Worm (Caenorhabditis elegans) whole organism, L3 larva: ENCODE data around the gene ZK697.1.

ENCODE experiments used
- R02D3.7 ChIP-seq: fragments of 150-350 bp; optimal IDR thresholded peaks from 2 replicates; lab custom pipeline; 2014; ENCODE audit warnings: missing biosample characterization, missing genetic modification characterization
- ZK546.5 ChIP-seq: sonication (generic microtip); optimal IDR thresholded peaks from 2 replicates; lab custom pipeline; 2017; ENCODE audit warnings: missing biosample characterization, missing genetic modification characterization
- aly-2 ChIP-seq: fragments of 150-350 bp; optimal IDR thresholded peaks from 2 replicates; lab custom pipeline; 2014; ENCODE audit warnings: missing biosample characterization, missing genetic modification characterization
- ama-1 ChIP-seq: fragments of 150-350 bp; optimal IDR thresholded peaks from 2 replicates; lab custom pipeline; 2018
- ceh-16 ChIP-seq: sonication (generic microtip); optimal IDR thresholded peaks from 2 replicates; lab custom pipeline; 2017; ENCODE audit warnings: missing biosample characterization, missing genetic modification characterization
- ceh-28 ChIP-seq: fragments of 150-350 bp; optimal IDR thresholded peaks from 2 replicates; lab custom pipeline; 2014; ENCODE audit warnings: missing biosample characterization, missing genetic modification reagents, missing genetic modification characterization
- ceh-82 ChIP-seq: fragments of 150-350 bp; optimal IDR thresholded peaks from 2 replicates; lab custom pipeline; 2014; ENCODE audit warnings: missing biosample characterization, missing genetic modification characterization
- daf-12 ChIP-seq: fragments of 150-350 bp; optimal IDR thresholded peaks from 2 replicates; lab custom pipeline; 2014; ENCODE audit warnings: missing biosample characterization, missing genetic modification reagents, missing genetic modification characterization
- egl-27 ChIP-seq: sonication (generic microtip); optimal IDR thresholded peaks from 4 replicates; lab custom pipeline; 2017; ENCODE audit warnings: missing biosample characterization, missing genetic modification reagents, missing genetic modification characterization
- egl-5 ChIP-seq: fragments of 150-350 bp; optimal IDR thresholded peaks from 2 replicates; lab custom pipeline; 2017; ENCODE audit warnings: missing biosample characterization, missing genetic modification reagents, missing genetic modification characterization, inconsistent platforms
- elt-1 ChIP-seq: fragments of 150-350 bp; optimal IDR thresholded peaks from 2 replicates; lab custom pipeline; 2014; ENCODE audit warnings: missing biosample characterization, missing genetic modification characterization
- elt-2 ChIP-seq: sonication (generic microtip); optimal IDR thresholded peaks from 2 replicates; lab custom pipeline; 2016; ENCODE audit warnings: missing genetic modification reagents, mild to moderate bottlenecking, missing genetic modification characterization, missing compliant biosample characterization
- fkh-2 ChIP-seq: fragments of 150-350 bp; optimal IDR thresholded peaks from 2 replicates; lab custom pipeline; 2014; ENCODE audit warnings: missing biosample characterization, missing genetic modification reagents, missing genetic modification characterization
- fos-1 ChIP-seq: fragments of 150-350 bp; optimal IDR thresholded peaks from 2 replicates; lab custom pipeline; 2014; ENCODE audit warnings: missing biosample characterization, missing genetic modification characterization
- hmg-11 ChIP-seq: sonication (generic microtip); optimal IDR thresholded peaks from 2 replicates; lab custom pipeline; 2016; ENCODE audit warnings: missing genetic modification characterization, missing compliant biosample characterization
- jun-1 ChIP-seq: fragments of 150-350 bp; optimal IDR thresholded peaks from 2 replicates; lab custom pipeline; 2014; ENCODE audit warnings: missing biosample characterization, missing genetic modification reagents, missing genetic modification characterization
- lin-15B ChIP-seq: fragments of 150-350 bp; optimal IDR thresholded peaks from 2 replicates; lab custom pipeline; 2014; ENCODE audit warnings: missing biosample characterization, missing genetic modification characterization
- lsy-12 ChIP-seq: sonication (generic microtip); optimal IDR thresholded peaks from 2 replicates; lab custom pipeline; 2016; ENCODE audit warnings: mild to moderate bottlenecking, missing genetic modification characterization, missing compliant biosample characterization
- mdl-1 ChIP-seq: fragments of 150-350 bp; optimal IDR thresholded peaks from 2 replicates; lab custom pipeline; 2014; ENCODE audit warnings: missing biosample characterization, missing genetic modification characterization
- mml-1 ChIP-seq: fragments of 150-350 bp; sonication (generic microtip); optimal IDR thresholded peaks from 3 replicates; lab custom pipeline; 2014; ENCODE audit warnings: missing biosample characterization, missing genetic modification characterization
- nfya-1 ChIP-seq: sonication (generic microtip); optimal IDR thresholded peaks from 2 replicates; lab custom pipeline; 2017; ENCODE audit warnings: missing genetic modification characterization, mild to moderate bottlenecking, missing compliant biosample characterization, antibody characterized with exemption, moderate library complexity; ENCODE audit not compliant: insufficient read depth
- nhr-11 ChIP-seq: fragments of 150-350 bp; optimal IDR thresholded peaks from 2 replicates; lab custom pipeline; 2014; ENCODE audit warnings: missing biosample characterization, missing genetic modification characterization
- nhr-12 ChIP-seq: fragments of 150-350 bp; optimal IDR thresholded peaks from 2 replicates; lab custom pipeline; 2014; ENCODE audit warnings: missing biosample characterization, missing genetic modification characterization
- nhr-237 ChIP-seq: fragments of 150-350 bp; optimal IDR thresholded peaks from 2 replicates; lab custom pipeline; 2014; ENCODE audit warnings: missing biosample characterization, missing genetic modification characterization
- nhr-25 ChIP-seq: sonication (generic microtip); optimal IDR thresholded peaks from 2 replicates; lab custom pipeline; 2017; ENCODE audit warnings: missing biosample characterization, missing genetic modification characterization
- nhr-28 ChIP-seq: fragments of 150-350 bp; optimal IDR thresholded peaks from 2 replicates; lab custom pipeline; 2014; ENCODE audit warnings: missing biosample characterization, missing genetic modification characterization
- nhr-43 ChIP-seq: sonication (generic microtip); optimal IDR thresholded peaks from 2 replicates; lab custom pipeline; 2016; ENCODE audit warnings: mild to moderate bottlenecking, missing genetic modification characterization, missing compliant biosample characterization; ENCODE audit not compliant: poor library complexity, severe bottlenecking
- nhr-67 ChIP-seq: fragments of 150-350 bp; optimal IDR thresholded peaks from 2 replicates; lab custom pipeline; 2014; ENCODE audit warnings: missing biosample characterization, missing genetic modification characterization
- nhr-77 ChIP-seq: fragments of 150-350 bp; optimal IDR thresholded peaks from 2 replicates; lab custom pipeline; 2014; ENCODE audit warnings: missing biosample characterization, missing genetic modification characterization
- pqm-1 ChIP-seq: fragments of 150-350 bp; optimal IDR thresholded peaks from 2 replicates; lab custom pipeline; 2017; ENCODE audit warnings: missing biosample characterization, missing genetic modification characterization, inconsistent platforms
- skn-1 ChIP-seq: fragments of 150-350 bp; optimal IDR thresholded peaks from 2 replicates; lab custom pipeline; 2014; ENCODE audit warnings: missing biosample characterization, missing genetic modification characterization
- snpc-4 ChIP-seq: fragments of 150-350 bp; optimal IDR thresholded peaks from 2 replicates; lab custom pipeline; 2014; ENCODE audit warnings: missing biosample characterization, missing genetic modification characterization
- tbx-2 ChIP-seq: sonication (generic microtip); optimal IDR thresholded peaks from 2 replicates; lab custom pipeline; 2016; ENCODE audit warnings: mild to moderate bottlenecking, missing genetic modification characterization, missing compliant biosample characterization
- unc-39 ChIP-seq: sonication (generic microtip); optimal IDR thresholded peaks from 4 replicates; lab custom pipeline; 2017; ENCODE audit warnings: missing biosample characterization, missing genetic modification characterization
- unc-62 ChIP-seq: fragments of 150-350 bp; sonication (generic microtip); optimal IDR thresholded peaks from 4 replicates; lab custom pipeline; 2014; ENCODE audit warnings: missing biosample characterization, missing genetic modification reagents, missing genetic modification characterization
- zag-1 ChIP-seq: fragments of 150-350 bp; optimal IDR thresholded peaks from 2 replicates; lab custom pipeline; 2014; ENCODE audit warnings: missing biosample characterization, missing genetic modification characterization
- ztf-11 ChIP-seq: fragments of 150-350 bp; optimal IDR thresholded peaks from 2 replicates; lab custom pipeline; 2014; ENCODE audit warnings: missing biosample characterization, missing genetic modification characterization
- ztf-4 ChIP-seq: fragments of 150-350 bp; optimal IDR thresholded peaks from 2 replicates; lab custom pipeline; 2014; ENCODE audit warnings: missing biosample characterization, missing genetic modification characterization

The ZK697.1 gene

ce11 chrV:1751449-1751848 is 1.1 kb upstream of the ZK697.1 start, which contains the start of gene srh-199:
Gene srh-199 (minus strand): TSS chrV:1751549.
- TF ChIP-seq mml-1 (tag; lab: Kevin White, UChicago) (no peak), nhr-43 (tag; lab: Kevin White, UChicago) (no peak), snpc-4 (tag; lab: Kevin White, UChicago) (no peak), elt-1 (tag; lab: Kevin White, UChicago) (no peak), fos-1 (tag; lab: Kevin White, UChicago) (no peak), nfya-1 (tag; lab: Kevin White, UChicago) (no peak), nhr-237 (no peak), daf-12 (tag; lab: Kevin White, UChicago) (no peak), jun-1 (tag; lab: Kevin White, UChicago) (no peak), skn-1 (tag; lab: Kevin White, UChicago) (no peak), ceh-16 (tag; lab: Kevin White, UChicago) (no peak), tbx-2 (no peak), ztf-4 (no peak), nhr-11 (no peak), egl-27 (tag; lab: Kevin White, UChicago) (no peak), ZK546.5 (tag; lab: Kevin White, UChicago) (no peak), nhr-77 (tag; lab: Kevin White, UChicago) (no peak), egl-5 (tag; lab: Kevin White, UChicago) (no peak), nhr-28 (tag; lab: Kevin White, UChicago) (no peak), mdl-1 (no peak)

ce11 chrV:1755589-1755988 is 3.0 kb downstream of the ZK697.1 start, which contains the start of gene ZK697.14:
Gene ZK697.14 (minus strand): TSS chrV:1755689.
- TF ChIP-seq ceh-82 (tag; lab: Kevin White, UChicago) (no peak), zag-1 (tag; lab: Kevin White, UChicago) (no peak), nhr-11 (no peak), nhr-237 (no peak), lin-15B (no peak), aly-2 (tag; lab: Kevin White, UChicago) (no peak), ama-1 (lab: Kevin White, UChicago) (no peak), lsy-12 (tag; lab: Kevin White, UChicago) (no peak), unc-62 (no peak), ceh-16 (tag; lab: Kevin White, UChicago) (no peak), egl-5 (tag; lab: Kevin White, UChicago) (no peak), nhr-25 (tag; lab: Kevin White, UChicago) (no peak), pqm-1 (tag; lab: Kevin White, UChicago) (no peak), nhr-67 (tag; lab: Kevin White, UChicago) (no peak), nhr-28 (tag; lab: Kevin White, UChicago) (no peak), jun-1 (tag; lab: Kevin White, UChicago) (no peak), R02D3.7 (tag; lab: Kevin White, UChicago) (no peak), unc-39 (tag; lab: Kevin White, UChicago) (no peak), ztf-11 (tag; lab: Kevin White, UChicago) (no peak), snpc-4 (tag; lab: Kevin White, UChicago) (no peak)

- TF ChIP-seq nhr-12 (tag; lab: Kevin White, UChicago) (no peak), nhr-25 (tag; lab: Kevin White, UChicago) (no peak), ceh-28 (tag; lab: Kevin White, UChicago) (no peak), ceh-16 (tag; lab: Kevin White, UChicago) (no peak), hmg-11 (no peak), egl-5 (tag; lab: Kevin White, UChicago) (no peak), nhr-77 (tag; lab: Kevin White, UChicago) (no peak), fkh-2 (no peak), pqm-1 (tag; lab: Kevin White, UChicago) (peak; percentile 7), daf-12 (tag; lab: Kevin White, UChicago) (no peak), elt-2 (tag; lab: Kevin White, UChicago) (peak; percentile 64)
Measured at ce11 chrV:1756099-1756498, 3.5 kb downstream of the ZK697.1 start.

ce11 chrV:1756856-1757255 is 4.3 kb downstream of the ZK697.1 start, which contains the start of gene clec-204:
Gene clec-204 (plus strand): TSS chrV:1757156.
- no peak for TF ChIP-seq unc-62
- TF ChIP-seq elt-2 (tag; lab: Kevin White, UChicago) = peak; percentile 45
